Fruit fly (Drosophila melanogaster) whole organism, wandering third instar larva: ENCODE measurements around the gene Marcal1.
A peak's percentile ranks its signal among the peaks of the same experiment; 100 is the strongest.

Experiments
- Hr78 ChIP-seq: fragments of >200 bp; optimal IDR thresholded peaks from 2 replicates; lab custom pipeline; 2017; ENCODE audit warnings: missing biosample characterization, missing genetic modification characterization
- Hr83 ChIP-seq: fragments of 200-300 bp; sonication (Bioruptor generic); optimal IDR thresholded peaks from 2 replicates; lab custom pipeline; 2016; ENCODE audit warnings: missing biosample characterization, mild to moderate bottlenecking, missing genetic modification characterization, moderate library complexity; ENCODE audit not compliant: poor library complexity, severe bottlenecking
- Mio ChIP-seq: sonication (Bioruptor generic); optimal IDR thresholded peaks from 2 replicates; lab custom pipeline; 2016; ENCODE audit warnings: missing biosample characterization, missing genetic modification characterization
- Myc ChIP-seq: fragments of >200 bp; optimal IDR thresholded peaks from 2 replicates; lab custom pipeline; 2017
- Rel ChIP-seq, 2 experiments: fragments of 200-800 bp; sonication (Bioruptor generic) in 1 of 2; optimal IDR thresholded peaks; 2 replicates in 1 of 2; 3 replicates in 1 of 2; lab custom pipeline; 2016 to 2019; ENCODE audit warnings: mild to moderate bottlenecking in 2 of 2, missing biosample characterization in 2 of 2, missing genetic modification characterization in 2 of 2, moderate library complexity in 1 of 2
- Sp1 ChIP-seq: fragments of 200-800 bp; sonication (Bioruptor generic); optimal IDR thresholded peaks from 3 replicates; lab custom pipeline; 2019; ENCODE audit warnings: missing biosample characterization, mild to moderate bottlenecking, missing genetic modification characterization, moderate library complexity
- fru ChIP-seq: fragments of 200-800 bp; sonication (Bioruptor generic); optimal IDR thresholded peaks from 3 replicates; lab custom pipeline; 2016; ENCODE audit warnings: missing biosample characterization, mild to moderate bottlenecking, missing genetic modification characterization
- h ChIP-seq: fragments of 200-800 bp; sonication (Bioruptor generic); optimal IDR thresholded peaks from 3 replicates; lab custom pipeline; 2016; ENCODE audit warnings: missing biosample characterization, mild to moderate bottlenecking, missing genetic modification characterization
- psq ChIP-seq: fragments of 200-800 bp; sonication (Bioruptor generic); optimal IDR thresholded peaks from 3 replicates; lab custom pipeline; 2017; ENCODE audit warnings: missing biosample characterization, mild to moderate bottlenecking, missing genetic modification characterization, moderate library complexity

dm6 chr2L:4981278-4981966 lies 26.1 kb downstream of the Marcal1 start, which contains the start of the genes CG8892 and CG34126:
- peak; percentile 97 for TF ChIP-seq Hr83 (GFP tag; lab: Kevin White, UChicago)
- TF ChIP-seq Sp1 = peak; percentile 97
- peak; percentile 98 for TF ChIP-seq h (GFP tag; lab: Kevin White, UChicago)
- peak; percentile 62 for TF ChIP-seq Myc (lab: Kevin White, UChicago)
- TF ChIP-seq fru (GFP tag; lab: Kevin White, UChicago) = peak; percentile 98
- peak; percentile 92 for TF ChIP-seq Mio
- peak; percentile 89 for TF ChIP-seq Rel (GFP tag; optimal IDR thresholded peaks at IDR 0.05; lab: Kevin White, UChicago)
- peak; percentile 87 for TF ChIP-seq Rel (tag; optimal IDR thresholded peaks at IDR 0.05; lab: Kevin White, UChicago)
- peak; percentile 97 for TF ChIP-seq psq (GFP tag; lab: Kevin White, UChicago)
- no peak for TF ChIP-seq Hr78 (GFP tag; lab: Kevin White, UChicago)
